Fruit fly (Drosophila melanogaster) whole organism, embryonic: ENCODE results near the gene na.

Source experiments
- Abd-B ChIP-seq: fragments of 200-800 bp; sonication (Bioruptor generic); optimal IDR thresholded peaks from 2 replicates; lab custom pipeline; 2018; ENCODE audit warnings: missing biosample characterization, mild to moderate bottlenecking, missing genetic modification characterization, moderate library complexity
- Adf1 ChIP-seq: fragments of 200-800 bp; sonication (Bioruptor generic); IDR thresholded peaks from 2 replicates; pipeline ENCODE4 v1.3.6; 2022; ENCODE audit warnings: missing biosample characterization, missing genetic modification characterization
- Awh ChIP-seq: fragments of 200-800 bp; sonication (Bioruptor generic); IDR thresholded peaks from 2 replicates; pipeline ENCODE4, ENCODE4 v1.3.6; 2022; ENCODE audit warnings: missing biosample characterization, missing genetic modification characterization
- CG11723 ChIP-seq: fragments of 200-800 bp; sonication (Bioruptor generic); optimal IDR thresholded peaks from 2 replicates; lab custom pipeline; 2017; ENCODE audit warnings: missing biosample characterization, mild to moderate bottlenecking, missing genetic modification characterization
- CG12155 ChIP-seq: fragments of 200-800 bp; sonication (Bioruptor generic); optimal IDR thresholded peaks from 3 replicates; lab custom pipeline; 2016; ENCODE audit warnings: missing biosample characterization, missing genetic modification characterization
- CG13287 ChIP-seq: fragments of 200-800 bp; sonication (Bioruptor generic); IDR thresholded peaks from 2 replicates; pipeline ENCODE4 v1.3.6; 2022; ENCODE audit warnings: missing biosample characterization, missing genetic modification characterization; ENCODE audit not compliant: partially characterized antibody
- CG13424 ChIP-seq: fragments of 200-800 bp; sonication (Bioruptor generic); optimal IDR thresholded peaks from 2 replicates; lab custom pipeline; 2019; ENCODE audit warnings: missing biosample characterization, mild to moderate bottlenecking, missing genetic modification characterization, moderate library complexity
- CG14710 ChIP-seq: fragments of 200-800 bp; sonication (Bioruptor generic); optimal IDR thresholded peaks from 3 replicates; lab custom pipeline; 2019; ENCODE audit warnings: missing biosample characterization, mild to moderate bottlenecking, missing genetic modification characterization, moderate library complexity
- CG16863 ChIP-seq: fragments of 200-800 bp; sonication (Bioruptor generic); optimal IDR thresholded peaks from 3 replicates; lab custom pipeline; 2016; ENCODE audit warnings: missing biosample characterization, missing genetic modification characterization
- CG17829 ChIP-seq: fragments of 200-800 bp; optimal IDR thresholded peaks from 2 replicates; lab custom pipeline; 2019; ENCODE audit warnings: missing biosample characterization, mild to moderate bottlenecking, missing genetic modification characterization, moderate library complexity
- CG18262 ChIP-seq: fragments of 200-800 bp; optimal IDR thresholded peaks from 3 replicates; lab custom pipeline; 2019; ENCODE audit warnings: missing biosample characterization, mild to moderate bottlenecking, missing genetic modification characterization, moderate library complexity
- CG18764 ChIP-seq: fragments of 200-800 bp; sonication (Bioruptor generic); optimal IDR thresholded peaks from 3 replicates; lab custom pipeline; 2016; ENCODE audit warnings: missing biosample characterization, missing genetic modification characterization
- CG2116 ChIP-seq: fragments of 200-800 bp; sonication (Bioruptor generic); optimal IDR thresholded peaks from 3 replicates; lab custom pipeline; 2018; ENCODE audit warnings: missing biosample characterization, mild to moderate bottlenecking, missing genetic modification characterization
- CG30403 ChIP-seq: fragments of 200-800 bp; sonication (Bioruptor generic); optimal IDR thresholded peaks from 3 replicates; lab custom pipeline; 2016; ENCODE audit warnings: missing biosample characterization, missing genetic modification characterization
- CG32532 ChIP-seq: fragments of 200-800 bp; sonication (Bioruptor generic); IDR thresholded peaks from 2 replicates; pipeline ENCODE4 v1.3.6; 2022; ENCODE audit warnings: missing biosample characterization, missing genetic modification characterization
- CG3838 ChIP-seq: fragments of 200-800 bp; sonication (Bioruptor generic); optimal IDR thresholded peaks from 3 replicates; lab custom pipeline; 2016; ENCODE audit warnings: missing biosample characterization, missing genetic modification characterization
- CG3847 ChIP-seq: fragments of 200-800 bp; sonication (Bioruptor generic); IDR thresholded peaks from 2 replicates; pipeline ENCODE4 v1.3.6; 2022; ENCODE audit warnings: missing biosample characterization, missing genetic modification characterization
- CG4404 ChIP-seq: fragments of 200-800 bp; sonication (Bioruptor generic); IDR thresholded peaks from 2 replicates; pipeline ENCODE4 v1.3.6; 2022; ENCODE audit warnings: missing biosample characterization, missing genetic modification characterization
- CG4617 ChIP-seq: fragments of 200-800 bp; sonication (Bioruptor generic); optimal IDR thresholded peaks from 3 replicates; lab custom pipeline; 2016; ENCODE audit warnings: missing biosample characterization, missing genetic modification characterization, borderline replicate concordance
- CG6689 ChIP-seq: fragments of 200-800 bp; sonication (Bioruptor generic); IDR thresholded peaks from 2 replicates; pipeline ENCODE4 v1.3.6; 2022; ENCODE audit warnings: missing biosample characterization, missing genetic modification characterization
- CG8359 ChIP-seq: fragments of 200-800 bp; sonication (Bioruptor generic); optimal IDR thresholded peaks from 2 replicates; lab custom pipeline; 2017; ENCODE audit warnings: missing biosample characterization, mild to moderate bottlenecking, missing genetic modification characterization, borderline replicate concordance
- CG8924 ChIP-seq: fragments of 200-800 bp; optimal IDR thresholded peaks from 3 replicates; lab custom pipeline; 2019; ENCODE audit warnings: missing biosample characterization, mild to moderate bottlenecking, missing genetic modification characterization, moderate library complexity
- CG9727 ChIP-seq: fragments of 200-800 bp; sonication (Bioruptor generic); optimal IDR thresholded peaks from 3 replicates; lab custom pipeline; 2017; ENCODE audit warnings: missing biosample characterization, mild to moderate bottlenecking, missing genetic modification characterization
- E2f2 ChIP-seq: fragments of 200-800 bp; sonication (Bioruptor generic); IDR thresholded peaks from 2 replicates; pipeline ENCODE4 v1.3.6; 2022; ENCODE audit warnings: missing biosample characterization, missing genetic modification characterization
- Ets65A ChIP-seq: fragments of 200-800 bp; sonication (Bioruptor generic); peaks from one replicate; lab custom pipeline; 2016; ENCODE audit warnings: missing biosample characterization, missing genetic modification characterization
- Ets97D ChIP-seq: fragments of 200-800 bp; sonication (Bioruptor generic); optimal IDR thresholded peaks from 3 replicates; lab custom pipeline; 2016; ENCODE audit warnings: missing biosample characterization, missing genetic modification characterization
- HHEX ChIP-seq: fragments of 200-800 bp; sonication (Bioruptor generic); optimal IDR thresholded peaks from 3 replicates; lab custom pipeline; 2017; ENCODE audit warnings: missing biosample characterization, mild to moderate bottlenecking, missing genetic modification characterization, missing genetic modification reagents
- Hand ChIP-seq: fragments of 200-800 bp; sonication (Bioruptor generic); optimal IDR thresholded peaks from 2 replicates; lab custom pipeline; 2017; ENCODE audit warnings: mild to moderate bottlenecking, missing biosample characterization, missing genetic modification reagents, missing genetic modification characterization
- Pdp1 ChIP-seq, 2 experiments: fragments of 200-800 bp; sonication (Bioruptor generic); optimal IDR thresholded peaks; 3 replicates each; lab custom pipeline; 2016; ENCODE audit warnings: missing biosample characterization in 2 of 2, missing genetic modification characterization in 2 of 2, mild to moderate bottlenecking in 1 of 2, moderate library complexity in 1 of 2
- Poxn ChIP-seq: fragments of 200-800 bp; sonication (Bioruptor generic); IDR thresholded peaks from 2 replicates; pipeline ENCODE4 v1.3.6; 2022; ENCODE audit warnings: missing biosample characterization, missing genetic modification characterization
- Sin3A ChIP-seq: fragments of >200 bp; optimal IDR thresholded peaks from 2 replicates; lab custom pipeline; 2018
- Sry-δ ChIP-seq: fragments of 200-800 bp; sonication (Bioruptor generic); optimal IDR thresholded peaks from 2 replicates; lab custom pipeline; 2016; ENCODE audit warnings: missing biosample characterization, missing genetic modification characterization
- ara ChIP-seq: fragments of 200-800 bp; sonication (Bioruptor generic); IDR thresholded peaks from 2 replicates; pipeline ENCODE4 v1.3.6; 2022; ENCODE audit warnings: missing biosample characterization, missing genetic modification characterization
- bsh ChIP-seq, 2 experiments: fragments of 200-800 bp; sonication (Bioruptor generic); optimal IDR thresholded peaks; 2 replicates each; lab custom pipeline; 2017 to 2018; ENCODE audit warnings: mild to moderate bottlenecking in 2 of 2, missing biosample characterization in 2 of 2, missing genetic modification characterization in 2 of 2, moderate library complexity in 1 of 2
- cas ChIP-seq: fragments of 200-800 bp; sonication (Bioruptor generic); IDR thresholded peaks from 2 replicates; pipeline ENCODE4 v1.3.6; 2022; ENCODE audit warnings: missing biosample characterization, missing genetic modification characterization
- chinmo ChIP-seq: fragments of 200-800 bp; sonication (Bioruptor generic); IDR thresholded peaks from 4 replicates; pipeline ENCODE4 v1.3.6; 2022; ENCODE audit warnings: missing biosample characterization, missing genetic modification characterization; ENCODE audit not compliant: partially characterized antibody
- ewg ChIP-seq: fragments of 200-800 bp; sonication (Bioruptor generic); optimal IDR thresholded peaks from 3 replicates; lab custom pipeline; 2017; ENCODE audit warnings: mild to moderate bottlenecking, missing biosample characterization, missing genetic modification reagents, missing genetic modification characterization
- gcm ChIP-seq: fragments of 200-800 bp; sonication (Bioruptor generic); optimal IDR thresholded peaks from 2 replicates; lab custom pipeline; 2019; ENCODE audit warnings: missing biosample characterization, mild to moderate bottlenecking, missing genetic modification characterization, moderate library complexity
- gcm2 ChIP-seq: fragments of 200-800 bp; sonication (Bioruptor generic); optimal IDR thresholded peaks from 2 replicates; lab custom pipeline; 2016; ENCODE audit warnings: missing biosample characterization, missing genetic modification characterization
- grau ChIP-seq: fragments of 200-800 bp; optimal IDR thresholded peaks from 3 replicates; lab custom pipeline; 2019; ENCODE audit warnings: missing biosample characterization, mild to moderate bottlenecking, missing genetic modification characterization, moderate library complexity
- ham ChIP-seq: fragments of 200-800 bp; sonication (Bioruptor generic); IDR thresholded peaks from 2 replicates; pipeline ENCODE4 v1.3.6; 2022; ENCODE audit warnings: missing biosample characterization, missing genetic modification characterization
- hb ChIP-seq: fragments of 200-800 bp; sonication (Bioruptor generic); IDR thresholded peaks from 3 replicates; pipeline ENCODE4 v1.3.6; 2022; ENCODE audit warnings: missing biosample characterization, missing genetic modification characterization; ENCODE audit not compliant: partially characterized antibody
- pho ChIP-seq: fragments of 200-800 bp; sonication (Bioruptor generic); optimal IDR thresholded peaks from 2 replicates; lab custom pipeline; 2016; ENCODE audit warnings: missing biosample characterization, missing genetic modification characterization
- ro ChIP-seq: fragments of 200-800 bp; sonication (Bioruptor generic); IDR thresholded peaks from 2 replicates; pipeline ENCODE4 v1.3.6; 2022; ENCODE audit warnings: missing biosample characterization, missing genetic modification characterization
- sens ChIP-seq: fragments of 200-800 bp; sonication (Bioruptor generic); peaks from one replicate; lab custom pipeline; 2016; ENCODE audit warnings: missing biosample characterization, missing genetic modification characterization
- sr ChIP-seq: fragments of 200-800 bp; sonication (Bioruptor generic); IDR thresholded peaks from 3 replicates; pipeline ENCODE4 v1.3.6; 2022; ENCODE audit warnings: missing biosample characterization, missing genetic modification characterization
- stc ChIP-seq: fragments of 200-800 bp; sonication (Bioruptor generic); IDR thresholded peaks from 2 replicates; pipeline ENCODE4 v1.3.6; 2022; ENCODE audit warnings: missing biosample characterization, missing genetic modification characterization
- trh ChIP-seq: fragments of 200-800 bp; sonication (Bioruptor generic); optimal IDR thresholded peaks from 2 replicates; lab custom pipeline; 2016; ENCODE audit warnings: missing biosample characterization, missing genetic modification characterization
- zen2 ChIP-seq: fragments of 200-800 bp; sonication (Bioruptor generic); IDR thresholded peaks from 3 replicates; pipeline ENCODE4 v1.3.6; 2022; ENCODE audit warnings: missing biosample characterization, missing genetic modification characterization; ENCODE audit not compliant: partially characterized antibody

Gene na

dm6 chrX:14226093-14226492 lies 40.1 kb upstream of the na start, which contains the start of gene mRpL38 (continued):
- no peak for TF ChIP-seq grau
- no peak for TF ChIP-seq Sin3A
- TF ChIP-seq CG3847 (GFP tag; lab: Robert Waterston, UW) = peak; percentile 29; the same call in 1 of the 2 replicates
- TF ChIP-seq E2f2 = peak; percentile 92
- TF ChIP-seq Sry-δ (GFP tag; lab: Kevin White, UChicago) = peak; percentile 12
- TF ChIP-seq CG2116 (GFP tag; lab: Kevin White, UChicago) = peak; percentile 10
- TF ChIP-seq gcm = no peak
- TF ChIP-seq CG4617 (GFP tag; lab: Kevin White, UChicago) = peak; percentile 63
- no peak for TF ChIP-seq pho (GFP tag; lab: Kevin White, UChicago)
- no peak for TF ChIP-seq CG8924 (tag; lab: Kevin White, UChicago)
- TF ChIP-seq gcm2 = no peak
- TF ChIP-seq Pdp1 (GFP tag; optimal IDR thresholded peaks at IDR 0.05; lab: Kevin White, UChicago) = peak in 1 of 2 experiments; percentile 69
- no peak for TF ChIP-seq cas (GFP tag; lab: Robert Waterston, UW)
- TF ChIP-seq CG14710 = peak; percentile 0
- TF ChIP-seq chinmo (GFP tag; lab: Robert Waterston, UW) = 0 out of 4 replicates have a peak, but pooled peaks have one; percentile 9
- no peak for TF ChIP-seq trh (GFP tag; lab: Kevin White, UChicago)
- TF ChIP-seq Hand = no peak

- TF ChIP-seq CG11723 (GFP tag; lab: Kevin White, UChicago) (no peak), CG3838 (no peak), Abd-B (GFP tag; lab: Kevin White, UChicago) (no peak), Awh (GFP tag; lab: Robert Waterston, UW) (no peak), stc (GFP tag; lab: Robert Waterston, UW) (no peak), bsh (GFP tag; optimal IDR thresholded peaks at IDR 0.05; lab: Kevin White, UChicago) (no peak)
These were observed 39.1 kb upstream of the na start for dm6 chrX:14227043-14227442.

dm6 chrX:14233843-14234337 lies 32.3 kb upstream of the na start, which contains the start of gene CG42271:
Gene CG42271 (minus strand): TSS chrX:14234066.
- peak; percentile 60 for TF ChIP-seq CG2116 (GFP tag; lab: Kevin White, UChicago)
- peak; percentile 34 for TF ChIP-seq sens
- TF ChIP-seq CG8359 (GFP tag; lab: Kevin White, UChicago) = peak; percentile 18
- no peak for TF ChIP-seq CG16863 (GFP tag; lab: Kevin White, UChicago)
- peak; percentile 25; the same call in 1 of the 2 replicates for TF ChIP-seq Adf1 (GFP tag; lab: Robert Waterston, UW)
- TF ChIP-seq CG13424 = peak; percentile 63
- peak; percentile 89 for TF ChIP-seq zen2 (GFP tag; lab: Robert Waterston, UW)
- TF ChIP-seq ewg = peak; percentile 5
- TF ChIP-seq CG13287 (GFP tag; lab: Robert Waterston, UW) = peak; percentile 97
- TF ChIP-seq CG4404 (GFP tag; lab: Robert Waterston, UW) = no peak; the same call in 1 of the 2 replicates
- TF ChIP-seq CG12155 (GFP tag; lab: Kevin White, UChicago) = no peak
- no peak for TF ChIP-seq Poxn (GFP tag; lab: Robert Waterston, UW)
- TF ChIP-seq ro = no peak
- TF ChIP-seq Ets65A (GFP tag; lab: Kevin White, UChicago) = peak; percentile 58
- no peak for TF ChIP-seq sr (GFP tag; lab: Robert Waterston, UW)
- TF ChIP-seq CG18262 (tag; lab: Kevin White, UChicago) = peak; percentile 53
- TF ChIP-seq HHEX (GFP tag; lab: Kevin White, UChicago) = peak; percentile 8
- TF ChIP-seq hb (GFP tag; lab: Robert Waterston, UW) = peak; percentile 93
- no peak for TF ChIP-seq CG18764 (GFP tag; lab: Kevin White, UChicago)
- peak; percentile 44 for TF ChIP-seq CG17829
- TF ChIP-seq Ets97D (GFP tag; lab: Kevin White, UChicago) = peak; percentile 44
- TF ChIP-seq CG32532 (GFP tag; lab: Robert Waterston, UW) = peak; percentile 29; the same call in 1 of the 2 replicates
- TF ChIP-seq CG9727 (GFP tag; lab: Kevin White, UChicago) = peak; percentile 64
- TF ChIP-seq ara = peak; percentile 33; the same call in 1 of the 2 replicates
- TF ChIP-seq CG6689 = 0 out of 2 replicates have a peak, but pooled peaks have one; percentile 12
- TF ChIP-seq CG30403 (GFP tag; lab: Kevin White, UChicago) = peak; percentile 43
- no peak for TF ChIP-seq ham (GFP tag; lab: Robert Waterston, UW)
